Worm (Caenorhabditis elegans) whole organism, mixed stage, embryonic: Measurements from ENCODE around the gene lgc-27.

Source experiments
- M03D4.4 ChIP-seq: sonication (generic microtip); optimal IDR thresholded peaks from 2 replicates; lab custom pipeline; 2017; ENCODE audit warnings: mild to moderate bottlenecking, missing genetic modification characterization, missing compliant biosample characterization
- elt-3 ChIP-seq: fragments of 150-350 bp; optimal IDR thresholded peaks from 2 replicates; lab custom pipeline; 2014; ENCODE audit warnings: missing biosample characterization, missing genetic modification characterization
- mab-5 ChIP-seq: fragments of 150-350 bp; optimal IDR thresholded peaks from 2 replicates; lab custom pipeline; 2014; ENCODE audit warnings: missing biosample characterization, missing genetic modification characterization
- mep-1 ChIP-seq: fragments of 150-350 bp; optimal IDR thresholded peaks from 2 replicates; lab custom pipeline; 2017; ENCODE audit warnings: missing biosample characterization, missing genetic modification reagents, missing genetic modification characterization, inconsistent platforms
- nhr-237 ChIP-seq: fragments of 150-350 bp; optimal IDR thresholded peaks from 2 replicates; lab custom pipeline; 2014; ENCODE audit warnings: missing biosample characterization, missing genetic modification characterization
- pha-4 ChIP-seq: fragments of 150-350 bp; optimal IDR thresholded peaks from 2 replicates; lab custom pipeline; 2018; ENCODE audit warnings: missing biosample characterization, missing genetic modification reagents, missing genetic modification characterization
- snpc-4 ChIP-seq: fragments of 150-350 bp; optimal IDR thresholded peaks from 2 replicates; lab custom pipeline; 2014; ENCODE audit warnings: missing biosample characterization, missing genetic modification characterization
- unc-62 ChIP-seq: fragments of 150-350 bp; optimal IDR thresholded peaks from 2 replicates; lab custom pipeline; 2014; ENCODE audit warnings: missing biosample characterization, missing genetic modification reagents, missing genetic modification characterization

DNA sequence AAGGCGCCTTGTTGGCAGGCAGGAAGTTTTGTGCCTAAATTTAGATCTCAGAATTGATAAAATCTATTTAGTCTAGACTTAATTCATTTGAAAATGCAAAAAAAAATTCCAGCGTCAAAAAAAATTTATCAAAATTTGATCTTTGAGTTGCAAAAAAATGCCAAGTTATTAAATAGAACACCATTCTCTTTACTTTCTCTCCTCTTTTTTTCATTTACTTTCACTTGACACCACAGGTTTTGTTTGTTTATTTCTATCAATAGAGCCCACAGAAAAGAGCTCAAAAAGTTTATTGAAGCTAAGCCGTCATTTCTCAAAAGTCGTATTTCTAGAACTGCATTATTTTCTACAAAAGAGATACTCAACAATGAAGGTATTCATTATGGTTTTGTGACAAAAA, 36.2 kb upstream of the lgc-27 start, which contains the start of gene pqn-35:
- TF ChIP-seq pha-4 (tag; lab: Kevin White, UChicago) (no peak), unc-62 (GFP tag; lab: Kevin White, UChicago) (no peak), M03D4.4 (tag; lab: Kevin White, UChicago) (no peak), mep-1 (tag; lab: Kevin White, UChicago) (no peak), elt-3 (tag; lab: Kevin White, UChicago) (no peak), snpc-4 (no peak), nhr-237 (tag; lab: Kevin White, UChicago) (no peak), mab-5 (no peak)
